Comparison of ENCODE assay signal across 7 worm cellular contexts in genomic region chrV:8013901-8014388, ce11.
TF ChIP-seq lines count a peak whose summit lies in the region.

Y97E10AR.6 (minus strand) TSS chrV:8013951.

TF ChIP-seq in whole organism, L1 larva, 84 proteins besides CTCF, POLR2A, EP300 and RAD21 (continues in another document):
- TF ChIP-seq lin-14 (GFP tag; optimal IDR thresholded peaks at IDR 0.05; lab: Kevin White, UChicago) (peak; percentile 54), mdl-1 (tag; optimal IDR thresholded peaks at IDR 0.05; lab: Kevin White, UChicago) (peak in 1 of 2 experiments; percentile 63), lin-15B (tag; optimal IDR thresholded peaks at IDR 0.05; lab: Kevin White, UChicago) (peak; percentile 20), snpc-4 (tag; optimal IDR thresholded peaks at IDR 0.05; lab: Kevin White, UChicago) (peak; percentile 16), unc-98 (GFP tag; IDR thresholded peaks at IDR 0.05; lab: Robert Waterston, UW) (no peak), C16A3.4 (tag; optimal IDR thresholded peaks at IDR 0.05; lab: Kevin White, UChicago) (peak; percentile 46), lsy-2 (tag; optimal IDR thresholded peaks at IDR 0.05; lab: Kevin White, UChicago) (peak in 1 of 2 experiments; percentile 50), nhr-90 (tag; optimal IDR thresholded peaks at IDR 0.05; lab: Kevin White, UChicago; ENCODE audit: poor library complexity) (no peak), ama-1 (optimal IDR thresholded peaks at IDR 0.05; lab: Kevin White, UChicago) (no peak), pax-3 (tag; optimal IDR thresholded peaks at IDR 0.05; lab: Kevin White, UChicago) (no peak), nhr-12 (tag; optimal IDR thresholded peaks at IDR 0.05; lab: Kevin White, UChicago) (no peak), mep-1 (tag; optimal IDR thresholded peaks at IDR 0.05; lab: Kevin White, UChicago) (peak; percentile 44), ceh-88 (GFP tag; IDR thresholded peaks at IDR 0.05; lab: Robert Waterston, UW) (no peak)

TF ChIP-seq in whole organism, L2 larva, 48 proteins besides CTCF, POLR2A, EP300 and RAD21 (continues in another document):
- TF ChIP-seq F13H6.1 (tag; optimal IDR thresholded peaks at IDR 0.05; lab: Kevin White, UChicago) = no peak
- TF ChIP-seq nhr-129 (tag; optimal IDR thresholded peaks at IDR 0.05; lab: Kevin White, UChicago) = peak; percentile 74
- peak in 1 of 2 experiments; percentile 44 for TF ChIP-seq lsy-2 (tag; optimal IDR thresholded peaks at IDR 0.05; lab: Kevin White, UChicago)
- TF ChIP-seq unc-62 (GFP tag; optimal IDR thresholded peaks at IDR 0.05; lab: Kevin White, UChicago) = no peak
- no peak for TF ChIP-seq gmeb-1 (tag; optimal IDR thresholded peaks at IDR 0.05; lab: Kevin White, UChicago)
- no peak for TF ChIP-seq skn-1 (tag; optimal IDR thresholded peaks at IDR 0.05; lab: Kevin White, UChicago)
- TF ChIP-seq zag-1 (tag; optimal IDR thresholded peaks at IDR 0.05; lab: Kevin White, UChicago) = no peak
- TF ChIP-seq ceh-16 (tag; optimal IDR thresholded peaks at IDR 0.05; lab: Kevin White, UChicago) = no peak
- TF ChIP-seq mbf-1 (tag; optimal IDR thresholded peaks at IDR 0.05; lab: Kevin White, UChicago) = no peak
- no peak for TF ChIP-seq nhr-23 (tag; optimal IDR thresholded peaks at IDR 0.05; lab: Kevin White, UChicago)
- TF ChIP-seq elt-1 (tag; optimal IDR thresholded peaks at IDR 0.05; lab: Kevin White, UChicago) = no peak
- TF ChIP-seq nhr-10 (tag; optimal IDR thresholded peaks at IDR 0.05; lab: Kevin White, UChicago) = no peak
- no peak for TF ChIP-seq mdl-1 (tag; optimal IDR thresholded peaks at IDR 0.05; lab: Kevin White, UChicago)
- no peak for TF ChIP-seq dmd-4 (tag; optimal IDR thresholded peaks at IDR 0.05; lab: Kevin White, UChicago)

TF ChIP-seq in whole organism, L3 larva, 47 proteins besides CTCF, POLR2A, EP300 and RAD21 (continues in another document):
- TF ChIP-seq lin-39 (tag; optimal IDR thresholded peaks at IDR 0.05; lab: Kevin White, UChicago) (no peak), elt-2 (tag; optimal IDR thresholded peaks at IDR 0.05; lab: Kevin White, UChicago) (peak; percentile 9), pqm-1 (tag; optimal IDR thresholded peaks at IDR 0.05; lab: Kevin White, UChicago) (no peak), hmg-11 (tag; optimal IDR thresholded peaks at IDR 0.05; lab: Kevin White, UChicago) (no peak), R02D3.7 (tag; optimal IDR thresholded peaks at IDR 0.05; lab: Kevin White, UChicago) (no peak), jun-1 (tag; optimal IDR thresholded peaks at IDR 0.05; lab: Kevin White, UChicago) (no peak), egl-5 (tag; optimal IDR thresholded peaks at IDR 0.05; lab: Kevin White, UChicago) (peak; percentile 30), nhr-43 (tag; optimal IDR thresholded peaks at IDR 0.05; lab: Kevin White, UChicago; ENCODE audit: poor library complexity, severe bottlenecking) (no peak), ztf-11 (tag; optimal IDR thresholded peaks at IDR 0.05; lab: Kevin White, UChicago) (no peak), aly-2 (tag; optimal IDR thresholded peaks at IDR 0.05; lab: Kevin White, UChicago) (no peak), nhr-23 (tag; optimal IDR thresholded peaks at IDR 0.05; lab: Kevin White, UChicago) (no peak), egl-27 (tag; optimal IDR thresholded peaks at IDR 0.05; lab: Kevin White, UChicago) (no peak), nhr-237 (tag; optimal IDR thresholded peaks at IDR 0.05; lab: Kevin White, UChicago) (no peak), lin-15B (tag; optimal IDR thresholded peaks at IDR 0.05; lab: Kevin White, UChicago) (peak; percentile 66)

TF ChIP-seq in whole organism, L4 larva, 104 proteins besides CTCF, POLR2A, EP300 and RAD21 (continues in another document):
- TF ChIP-seq D1046.2 (GFP tag; IDR thresholded peaks at IDR 0.05; lab: Robert Waterston, UW) (no peak), dmd-8 (GFP tag; IDR thresholded peaks at IDR 0.05; lab: Robert Waterston, UW) (no peak), fkh-10 (GFP tag; optimal IDR thresholded peaks at IDR 0.05; lab: Kevin White, UChicago) (no peak), ces-1 (GFP tag; optimal IDR thresholded peaks at IDR 0.05; lab: Kevin White, UChicago) (no peak), F10B5.3 (tag; optimal IDR thresholded peaks at IDR 0.05; lab: Kevin White, UChicago) (no peak), F49E8.2 (tag; optimal IDR thresholded peaks at IDR 0.05; lab: Kevin White, UChicago; ENCODE audit: borderline replicate concordance) (no peak), egl-27 (tag; optimal IDR thresholded peaks at IDR 0.05; lab: Kevin White, UChicago) (no peak), dmd-6 (GFP tag; IDR thresholded peaks at IDR 0.05; lab: Robert Waterston, UW) (peak; percentile 37), tag-97 (GFP tag; IDR thresholded peaks at IDR 0.05; lab: Robert Waterston, UW) (no peak), zag-1 (tag; optimal IDR thresholded peaks at IDR 0.05; lab: Kevin White, UChicago) (no peak), Y48G9A.11 (GFP tag; IDR thresholded peaks at IDR 0.05; lab: Robert Waterston, UW) (no peak), Y105C5A.15 (GFP tag; IDR thresholded peaks at IDR 0.05; lab: Robert Waterston, UW) (no peak), aly-2 (tag; optimal IDR thresholded peaks at IDR 0.05; lab: Kevin White, UChicago) (no peak), ceh-62 (tag; optimal IDR thresholded peaks at IDR 0.05; lab: Kevin White, UChicago) (no peak), nhr-6 (tag; optimal IDR thresholded peaks at IDR 0.05; lab: Kevin White, UChicago) (no peak)

TF ChIP-seq in whole organism, late embryonic, 69 proteins besides CTCF, POLR2A, EP300 and RAD21:
- no peak for TF ChIP-seq fkh-6 (tag; optimal IDR thresholded peaks at IDR 0.05; lab: Kevin White, UChicago)
- no peak for TF ChIP-seq ceh-31 (tag; optimal IDR thresholded peaks at IDR 0.05; lab: Kevin White, UChicago)
- TF ChIP-seq hlh-30 (tag; optimal IDR thresholded peaks at IDR 0.05; lab: Kevin White, UChicago; ENCODE audit: insufficient read depth) = peak; percentile 90
- no peak for TF ChIP-seq ceh-24 (tag; optimal IDR thresholded peaks at IDR 0.05; lab: Kevin White, UChicago)
- TF ChIP-seq ztf-16 (tag; optimal IDR thresholded peaks at IDR 0.05; lab: Kevin White, UChicago) = no peak
- TF ChIP-seq mec-3 (tag; optimal IDR thresholded peaks at IDR 0.05; lab: Kevin White, UChicago; ENCODE audit: borderline replicate concordance) = no peak
- TF ChIP-seq rnt-1 (tag; optimal IDR thresholded peaks at IDR 0.05; lab: Kevin White, UChicago) = no peak
- TF ChIP-seq madf-2 (tag; optimal IDR thresholded peaks at IDR 0.05; lab: Kevin White, UChicago) = no peak
- TF ChIP-seq fax-1 (tag; optimal IDR thresholded peaks at IDR 0.05; lab: Kevin White, UChicago) = no peak
- TF ChIP-seq pat-9 (tag; optimal IDR thresholded peaks at IDR 0.05; lab: Kevin White, UChicago) = no peak
- TF ChIP-seq hlh-8 (tag; optimal IDR thresholded peaks at IDR 0.05; lab: Kevin White, UChicago) = no peak
- TF ChIP-seq tbx-7 (tag; optimal IDR thresholded peaks at IDR 0.05; lab: Kevin White, UChicago) = no peak
- TF ChIP-seq unc-42 (tag; optimal IDR thresholded peaks at IDR 0.05; lab: Kevin White, UChicago) = peak; percentile 30
- no peak for TF ChIP-seq ceh-19 (GFP tag; optimal IDR thresholded peaks at IDR 0.05; lab: Kevin White, UChicago)
TF ChIP-seq in whole organism, late embryonic: peak in this region for 2.

TF ChIP-seq in whole organism, mixed stage, embryonic, 35 proteins besides CTCF, POLR2A, EP300 and RAD21:
- TF ChIP-seq unc-120 (tag; optimal IDR thresholded peaks at IDR 0.05; lab: Kevin White, UChicago; ENCODE audit: poor library complexity, severe bottlenecking) = peak; percentile 28
- TF ChIP-seq lin-13 (tag; optimal IDR thresholded peaks at IDR 0.05; lab: Kevin White, UChicago) = no peak
- no peak for TF ChIP-seq blmp-1 (tag; optimal IDR thresholded peaks at IDR 0.05; lab: Kevin White, UChicago)
- TF ChIP-seq nhr-12 (tag; optimal IDR thresholded peaks at IDR 0.05; lab: Kevin White, UChicago) = no peak
- TF ChIP-seq ces-1 (GFP tag; optimal IDR thresholded peaks at IDR 0.05; lab: Kevin White, UChicago) = peak; percentile 47

TF ChIP-seq in whole organism, young adult, 124 proteins besides CTCF, POLR2A, EP300 and RAD21:
- TF ChIP-seq cebp-1 (GFP tag; IDR thresholded peaks at IDR 0.05; lab: Robert Waterston, UW) (no peak), cebp-1 (tag; optimal IDR thresholded peaks at IDR 0.05; lab: Kevin White, UChicago) (peak; percentile 9), mcd-1 (GFP tag; IDR thresholded peaks at IDR 0.05; lab: Robert Waterston, UW) (peak; percentile 61), snpc-4 (GFP tag; optimal IDR thresholded peaks at IDR 0.05; lab: Kevin White, UChicago) (no peak), snpc-4 (tag; optimal IDR thresholded peaks at IDR 0.05; lab: Kevin White, UChicago) (peak in 1 of 4 experiments; percentile 39), athp-1 (tag; optimal IDR thresholded peaks at IDR 0.05; lab: Kevin White, UChicago) (no peak), nhr-80 (tag; optimal IDR thresholded peaks at IDR 0.05; lab: Kevin White, UChicago) (peak; percentile 38), attf-5 (GFP tag; optimal IDR thresholded peaks at IDR 0.05; lab: Kevin White, UChicago) (peak; percentile 34)
